Fruit fly (Drosophila melanogaster) whole organism, wandering third instar larva: ENCODE data around the gene CG43218.
A peak's percentile ranks its signal among the peaks of the same experiment; 100 is the strongest.

Source experiments
- Abd-B ChIP-seq: fragments of >200 bp; optimal IDR thresholded peaks from 2 replicates; lab custom pipeline; 2017; ENCODE audit warnings: missing biosample characterization, missing genetic modification characterization
- CG32264 ChIP-seq: fragments of 200-800 bp; sonication (Bioruptor generic); optimal IDR thresholded peaks from 2 replicates; lab custom pipeline; 2016; ENCODE audit warnings: missing biosample characterization, missing genetic modification characterization
- CrebA ChIP-seq: fragments of 200-800 bp; sonication (Bioruptor generic); optimal IDR thresholded peaks from 2 replicates; lab custom pipeline; 2016; ENCODE audit warnings: missing biosample characterization, mild to moderate bottlenecking, missing genetic modification characterization, borderline replicate concordance
- Dfd ChIP-seq: fragments of >200 bp; optimal IDR thresholded peaks from 2 replicates; lab custom pipeline; 2017; ENCODE audit warnings: missing biosample characterization, missing genetic modification characterization
- Dif ChIP-seq: fragments of 200-275, 200-300 bp; sonication (Bioruptor generic); optimal IDR thresholded peaks from 2 replicates; lab custom pipeline; 2018; ENCODE audit warnings: missing biosample characterization, missing genetic modification characterization; ENCODE audit not compliant: partially characterized antibody
- GATAd ChIP-seq: sonication (Bioruptor generic); optimal IDR thresholded peaks from 2 replicates; lab custom pipeline; 2016; ENCODE audit warnings: missing biosample characterization, missing genetic modification characterization
- HLH106 ChIP-seq: fragments of 200-800 bp; optimal IDR thresholded peaks from 3 replicates; lab custom pipeline; 2019; ENCODE audit warnings: missing biosample characterization, mild to moderate bottlenecking, missing genetic modification characterization, moderate library complexity
- Hnf4 ChIP-seq: fragments of 200-800 bp; sonication (Bioruptor generic); optimal IDR thresholded peaks from 2 replicates; lab custom pipeline; 2016; ENCODE audit warnings: missing biosample characterization, mild to moderate bottlenecking, missing genetic modification characterization
- Hr78 ChIP-seq: fragments of >200 bp; optimal IDR thresholded peaks from 2 replicates; lab custom pipeline; 2017; ENCODE audit warnings: missing biosample characterization, missing genetic modification characterization
- Hr83 ChIP-seq: fragments of 200-300 bp; sonication (Bioruptor generic); optimal IDR thresholded peaks from 2 replicates; lab custom pipeline; 2016; ENCODE audit warnings: missing biosample characterization, mild to moderate bottlenecking, missing genetic modification characterization, moderate library complexity; ENCODE audit not compliant: poor library complexity, severe bottlenecking
- Jra ChIP-seq: sonication (Bioruptor generic); optimal IDR thresholded peaks from 2 replicates; lab custom pipeline; 2016; ENCODE audit warnings: missing biosample characterization, missing genetic modification characterization
- Mio ChIP-seq: sonication (Bioruptor generic); optimal IDR thresholded peaks from 2 replicates; lab custom pipeline; 2016; ENCODE audit warnings: missing biosample characterization, missing genetic modification characterization
- Myc ChIP-seq: fragments of >200 bp; optimal IDR thresholded peaks from 2 replicates; lab custom pipeline; 2017
- N ChIP-seq: fragments of >200 bp; optimal IDR thresholded peaks from 2 replicates; lab custom pipeline; 2018; ENCODE audit warnings: missing biosample characterization, missing external identifiers, missing genetic modification characterization
- OdsH ChIP-seq: fragments of 200-800 bp; sonication (Bioruptor generic); optimal IDR thresholded peaks from 2 replicates; lab custom pipeline; 2016; ENCODE audit warnings: missing biosample characterization, mild to moderate bottlenecking, missing genetic modification characterization
- Rel ChIP-seq, 2 experiments: fragments of 200-800 bp; sonication (Bioruptor generic) in 1 of 2; optimal IDR thresholded peaks; 2 replicates in 1 of 2; 3 replicates in 1 of 2; lab custom pipeline; 2016 to 2019; ENCODE audit warnings: mild to moderate bottlenecking in 2 of 2, missing biosample characterization in 2 of 2, missing genetic modification characterization in 2 of 2, moderate library complexity in 1 of 2
- Sp1 ChIP-seq: fragments of 200-800 bp; sonication (Bioruptor generic); optimal IDR thresholded peaks from 3 replicates; lab custom pipeline; 2019; ENCODE audit warnings: missing biosample characterization, mild to moderate bottlenecking, missing genetic modification characterization, moderate library complexity
- Vsx2 ChIP-seq: fragments of 200-300, 225-300 bp; sonication (Bioruptor generic); optimal IDR thresholded peaks from 2 replicates; lab custom pipeline; 2018; ENCODE audit warnings: missing biosample characterization, missing genetic modification characterization; ENCODE audit not compliant: partially characterized antibody
- br ChIP-seq: fragments of 200-800 bp; sonication (Bioruptor generic); optimal IDR thresholded peaks from 2 replicates; lab custom pipeline; 2016; ENCODE audit warnings: missing biosample characterization, missing genetic modification characterization
- brk ChIP-seq: fragments of 200-800 bp; sonication (Bioruptor generic); optimal IDR thresholded peaks from 2 replicates; lab custom pipeline; 2016; ENCODE audit warnings: missing biosample characterization, mild to moderate bottlenecking, missing genetic modification characterization
- dmrt93B ChIP-seq: fragments of 200-800 bp; sonication (Bioruptor generic); optimal IDR thresholded peaks from 2 replicates; lab custom pipeline; 2018; ENCODE audit warnings: missing biosample characterization, mild to moderate bottlenecking, missing genetic modification characterization
- ey ChIP-seq: fragments of 200-800 bp; sonication (Bioruptor generic); optimal IDR thresholded peaks from 2 replicates; lab custom pipeline; 2016; ENCODE audit warnings: missing biosample characterization, missing genetic modification characterization
- foxo ChIP-seq, 2 experiments: fragments of 200-800 bp; sonication (Bioruptor generic); optimal IDR thresholded peaks; 2 replicates in 1 of 2; 3 replicates in 1 of 2; lab custom pipeline; 2016 to 2017; ENCODE audit warnings: missing biosample characterization in 2 of 2, missing genetic modification characterization in 2 of 2
- fru ChIP-seq: fragments of 200-800 bp; sonication (Bioruptor generic); optimal IDR thresholded peaks from 3 replicates; lab custom pipeline; 2016; ENCODE audit warnings: missing biosample characterization, mild to moderate bottlenecking, missing genetic modification characterization
- h ChIP-seq: fragments of 200-800 bp; sonication (Bioruptor generic); optimal IDR thresholded peaks from 3 replicates; lab custom pipeline; 2016; ENCODE audit warnings: missing biosample characterization, mild to moderate bottlenecking, missing genetic modification characterization
- jim ChIP-seq: fragments of 175-275, 200-325 bp; sonication (Bioruptor generic); optimal IDR thresholded peaks from 2 replicates; lab custom pipeline; 2016; ENCODE audit warnings: missing biosample characterization, mild to moderate bottlenecking, missing genetic modification characterization
- lola ChIP-seq: fragments of >200 bp; optimal IDR thresholded peaks from 2 replicates; lab custom pipeline; 2017; ENCODE audit warnings: missing biosample characterization, missing genetic modification characterization
- pan ChIP-seq: fragments of >200 bp; optimal IDR thresholded peaks from 2 replicates; lab custom pipeline; 2017
- psq ChIP-seq: fragments of 200-800 bp; sonication (Bioruptor generic); optimal IDR thresholded peaks from 3 replicates; lab custom pipeline; 2017; ENCODE audit warnings: missing biosample characterization, mild to moderate bottlenecking, missing genetic modification characterization, moderate library complexity
- rgr ChIP-seq: fragments of 200-800 bp; sonication (Bioruptor generic); optimal IDR thresholded peaks from 3 replicates; lab custom pipeline; 2016; ENCODE audit warnings: missing biosample characterization, mild to moderate bottlenecking, missing genetic modification characterization
- sage ChIP-seq: fragments of 200-800 bp; sonication (Bioruptor generic); optimal IDR thresholded peaks from 2 replicates; lab custom pipeline; 2016; ENCODE audit warnings: missing biosample characterization, mild to moderate bottlenecking, missing genetic modification characterization
- sv ChIP-seq: fragments of 200-800 bp; sonication (Bioruptor generic); optimal IDR thresholded peaks from 3 replicates; lab custom pipeline; 2016; ENCODE audit warnings: missing biosample characterization, missing genetic modification characterization
- usp ChIP-seq: fragments of >200 bp; optimal IDR thresholded peaks from 2 replicates; lab custom pipeline; 2017; ENCODE audit warnings: missing biosample characterization, missing genetic modification characterization
- woc ChIP-seq: sonication (Bioruptor generic); optimal IDR thresholded peaks from 2 replicates; lab custom pipeline; 2016; ENCODE audit warnings: missing biosample characterization, mild to moderate bottlenecking, missing genetic modification characterization

Gene CG43218

dm6 chr3L:21277897-21278530, 20.2 kb downstream of the CG43218 start:
- TF ChIP-seq Rel (GFP tag; optimal IDR thresholded peaks at IDR 0.05; lab: Kevin White, UChicago) (no peak), Rel (tag; optimal IDR thresholded peaks at IDR 0.05; lab: Kevin White, UChicago) (peak; percentile 15), h (GFP tag; lab: Kevin White, UChicago) (peak; percentile 15), Vsx2 (GFP tag; lab: Kevin White, UChicago) (peak; percentile 39), psq (GFP tag; lab: Kevin White, UChicago) (no peak), Dfd (GFP tag; lab: Kevin White, UChicago) (no peak), Abd-B (GFP tag; lab: Kevin White, UChicago) (no peak)
- TF ChIP-seq, all 38 proteins: peak for 3

- TF ChIP-seq woc (no peak), pan (lab: Kevin White, UChicago) (no peak), OdsH (GFP tag; lab: Kevin White, UChicago) (no peak), Myc (no peak), CrebA (GFP tag; lab: Kevin White, UChicago) (no peak), foxo (GFP tag; optimal IDR thresholded peaks at IDR 0.05; lab: Kevin White, UChicago) (no peak), N (GFP tag; lab: Kevin White, UChicago) (no peak), usp (GFP tag; lab: Kevin White, UChicago) (no peak), psq (GFP tag; lab: Kevin White, UChicago) (no peak), Hr78 (no peak), jim (GFP tag; lab: Kevin White, UChicago) (no peak), rgr (GFP tag; lab: Kevin White, UChicago) (no peak), br (no peak), brk (GFP tag; lab: Kevin White, UChicago) (no peak), Dfd (GFP tag; lab: Kevin White, UChicago) (no peak), dmrt93B (GFP tag; lab: Kevin White, UChicago) (no peak)
- TF ChIP-seq, all 38 proteins: peak for 0
These were observed 21.3 kb downstream of the CG43218 start for dm6 chr3L:21279168-21279567.

- TF ChIP-seq GATAd (GFP tag; lab: Kevin White, UChicago) = no peak
- no peak for TF ChIP-seq Dif (GFP tag; lab: Kevin White, UChicago)
- TF ChIP-seq HLH106 (tag; lab: Kevin White, UChicago) = peak; percentile 31
- peak; percentile 21 for TF ChIP-seq Mio (GFP tag; lab: Kevin White, UChicago)
- TF ChIP-seq CrebA (GFP tag; lab: Kevin White, UChicago) = no peak
- TF ChIP-seq Jra (GFP tag; lab: Kevin White, UChicago) = peak; percentile 47
- TF ChIP-seq N (GFP tag; lab: Kevin White, UChicago) = no peak
- TF ChIP-seq sv (GFP tag; lab: Kevin White, UChicago) = peak; percentile 4
- no peak for TF ChIP-seq lola (GFP tag; lab: Kevin White, UChicago)
- peak; percentile 87 for TF ChIP-seq h (GFP tag; lab: Kevin White, UChicago)
- no peak for TF ChIP-seq usp (GFP tag; lab: Kevin White, UChicago)
- no peak for TF ChIP-seq Rel (GFP tag; optimal IDR thresholded peaks at IDR 0.05; lab: Kevin White, UChicago)
- TF ChIP-seq Rel (tag; optimal IDR thresholded peaks at IDR 0.05; lab: Kevin White, UChicago) = peak; percentile 33
- no peak for TF ChIP-seq woc
- TF ChIP-seq Myc = no peak
- TF ChIP-seq Hnf4 (GFP tag; lab: Kevin White, UChicago) = peak; percentile 15
- TF ChIP-seq sage = no peak
- TF ChIP-seq rgr (GFP tag; lab: Kevin White, UChicago) = peak; percentile 67
- peak; percentile 4 for TF ChIP-seq CG32264
- TF ChIP-seq fru (GFP tag; lab: Kevin White, UChicago) = peak; percentile 63
- peak; percentile 8 to 74 for TF ChIP-seq foxo (GFP tag; optimal IDR thresholded peaks at IDR 0.05; lab: Kevin White, UChicago)
- peak; percentile 65 for TF ChIP-seq OdsH (GFP tag; lab: Kevin White, UChicago)
- TF ChIP-seq brk (GFP tag; lab: Kevin White, UChicago) = peak; percentile 29
- TF ChIP-seq Vsx2 (GFP tag; lab: Kevin White, UChicago) = no peak
- peak; percentile 55 for TF ChIP-seq Sp1 (GFP tag; lab: Kevin White, UChicago)
- TF ChIP-seq Hr83 = peak; percentile 67
- TF ChIP-seq psq (GFP tag; lab: Kevin White, UChicago) = peak; percentile 29
- peak; percentile 68 for TF ChIP-seq br
- peak; percentile 62 for TF ChIP-seq ey (GFP tag; lab: Kevin White, UChicago)
These were observed 22.2 kb downstream of the CG43218 start, which contains the start of gene AcCoAS for dm6 chr3L:21279876-21280566. AcCoAS (minus strand) TSS chr3L:21280243.
